Fruit fly (Drosophila melanogaster) whole organism, prepupa: ENCODE data around the gene CG11663.

ENCODE experiments used
- Blimp-1 ChIP-seq: fragments of 200-800 bp; sonication (Bioruptor generic); optimal IDR thresholded peaks from 3 replicates; lab custom pipeline; 2017; ENCODE audit warnings: missing biosample characterization, missing genetic modification characterization, mild to moderate bottlenecking, moderate library complexity, missing genetic modification reagents
- CG10631 ChIP-seq: fragments of 200-800 bp; sonication (Bioruptor generic); optimal IDR thresholded peaks from 2 replicates; lab custom pipeline; 2016; ENCODE audit warnings: missing biosample characterization, missing genetic modification characterization
- CG10669 ChIP-seq: fragments of 200-800 bp; sonication (Bioruptor generic); optimal IDR thresholded peaks from 3 replicates; lab custom pipeline; 2018; ENCODE audit warnings: missing biosample characterization, mild to moderate bottlenecking, missing genetic modification characterization, moderate library complexity
- CG11294 ChIP-seq: fragments of 200-800 bp; sonication (Bioruptor generic); IDR thresholded peaks from 2 replicates; pipeline ENCODE4 v1.3.6; 2022; ENCODE audit warnings: missing biosample characterization, missing genetic modification characterization
- CG15336 ChIP-seq: fragments of 200-800 bp; sonication (Bioruptor generic); IDR thresholded peaks from 2 replicates; pipeline ENCODE4 v1.3.6; 2022; ENCODE audit warnings: missing biosample characterization, missing genetic modification characterization
- CG1621 ChIP-seq: fragments of 200-800 bp; sonication (Bioruptor generic); optimal IDR thresholded peaks from 3 replicates; lab custom pipeline; 2018; ENCODE audit warnings: missing biosample characterization, mild to moderate bottlenecking, missing genetic modification characterization
- CG3032 ChIP-seq: fragments of 200-800 bp; optimal IDR thresholded peaks from 2 replicates; lab custom pipeline; 2019; ENCODE audit warnings: missing biosample characterization, mild to moderate bottlenecking, missing genetic modification characterization, moderate library complexity
- CG31627 ChIP-seq: fragments of 200-800 bp; sonication (Bioruptor generic); optimal IDR thresholded peaks from 3 replicates; lab custom pipeline; 2016; ENCODE audit warnings: missing biosample characterization, missing genetic modification characterization
- CG32006 ChIP-seq: fragments of 200-800 bp; sonication (Bioruptor generic); optimal IDR thresholded peaks from 3 replicates; lab custom pipeline; 2017; ENCODE audit warnings: missing biosample characterization, mild to moderate bottlenecking, missing genetic modification characterization
- CG3919 ChIP-seq: fragments of 200-800 bp; sonication (Bioruptor generic); optimal IDR thresholded peaks from 3 replicates; lab custom pipeline; 2016; ENCODE audit warnings: missing biosample characterization, missing genetic modification characterization
- CG4318 ChIP-seq: fragments of 200-800 bp; sonication (Bioruptor generic); optimal IDR thresholded peaks from 3 replicates; lab custom pipeline; 2017; ENCODE audit warnings: missing biosample characterization, mild to moderate bottlenecking, missing genetic modification characterization
- CG6163 ChIP-seq: fragments of 200-800 bp; sonication (Bioruptor generic); IDR thresholded peaks from 3 replicates; pipeline ENCODE4 v1.3.6; 2022; ENCODE audit warnings: missing biosample characterization, missing genetic modification characterization
- CG6792 ChIP-seq: fragments of 200-800 bp; sonication (Bioruptor generic); optimal IDR thresholded peaks from 3 replicates; lab custom pipeline; 2016; ENCODE audit warnings: missing biosample characterization, missing genetic modification characterization
- CG6808 ChIP-seq: fragments of 200-800 bp; sonication (Bioruptor generic); optimal IDR thresholded peaks from 3 replicates; lab custom pipeline; 2017; ENCODE audit warnings: missing biosample characterization, missing genetic modification characterization, mild to moderate bottlenecking, moderate library complexity, missing genetic modification reagents
- CG6854 ChIP-seq: fragments of 200-800 bp; sonication (Bioruptor generic); optimal IDR thresholded peaks from 2 replicates; lab custom pipeline; 2017; ENCODE audit warnings: missing biosample characterization, mild to moderate bottlenecking, missing genetic modification characterization
- CG7368 ChIP-seq: fragments of 200-800 bp; sonication (Bioruptor generic); optimal IDR thresholded peaks from 3 replicates; lab custom pipeline; 2016; ENCODE audit warnings: missing biosample characterization, missing genetic modification characterization
- CG8119 ChIP-seq: fragments of 200-800 bp; sonication (Bioruptor generic); IDR thresholded peaks from 3 replicates; pipeline ENCODE4 v1.3.6; 2022; ENCODE audit warnings: missing biosample characterization, missing genetic modification characterization
- CG8319 ChIP-seq: fragments of 200-800 bp; sonication (Bioruptor generic); optimal IDR thresholded peaks from 3 replicates; lab custom pipeline; 2016; ENCODE audit warnings: missing biosample characterization, missing genetic modification characterization
- CG8632 ChIP-seq: fragments of 200-800 bp; sonication (Bioruptor generic); optimal IDR thresholded peaks from 3 replicates; lab custom pipeline; 2016; ENCODE audit warnings: missing biosample characterization, missing genetic modification characterization
- CG9139 ChIP-seq: fragments of 200-800 bp; sonication (Bioruptor generic); optimal IDR thresholded peaks from 3 replicates; lab custom pipeline; 2017; ENCODE audit warnings: missing biosample characterization, mild to moderate bottlenecking, missing genetic modification characterization
- Eip75B ChIP-seq: fragments of 200-800 bp; sonication (Bioruptor generic); optimal IDR thresholded peaks from 3 replicates; lab custom pipeline; 2016; ENCODE audit warnings: missing biosample characterization, missing genetic modification characterization
- Eip78C ChIP-seq: fragments of 200-800 bp; sonication (Bioruptor generic); peaks from one replicate; lab custom pipeline; 2016; ENCODE audit warnings: missing biosample characterization, missing genetic modification characterization
- Eip93F ChIP-seq: fragments of 200-800 bp; sonication (Bioruptor generic); optimal IDR thresholded peaks from 2 replicates; lab custom pipeline; 2016; ENCODE audit warnings: missing biosample characterization, mild to moderate bottlenecking, missing genetic modification characterization
- Ets96B ChIP-seq: fragments of 200-800 bp; optimal IDR thresholded peaks from 2 replicates; lab custom pipeline; 2019; ENCODE audit warnings: missing biosample characterization, mild to moderate bottlenecking, missing genetic modification characterization, moderate library complexity
- Gug ChIP-seq: fragments of 200-800 bp; sonication (Bioruptor generic); IDR thresholded peaks from 2 replicates; pipeline ENCODE4 v1.3.6; 2022; ENCODE audit warnings: missing biosample characterization, missing genetic modification characterization
- Hr4 ChIP-seq: fragments of 200-800 bp; sonication (Bioruptor generic); optimal IDR thresholded peaks from 3 replicates; lab custom pipeline; 2016; ENCODE audit warnings: missing biosample characterization, missing genetic modification characterization
- Lpt ChIP-seq: fragments of 200-800 bp; sonication (Bioruptor generic); optimal IDR thresholded peaks from 3 replicates; lab custom pipeline; 2016; ENCODE audit warnings: missing biosample characterization, missing genetic modification characterization
- Met ChIP-seq: fragments of 200-800 bp; sonication (Bioruptor generic); optimal IDR thresholded peaks from 3 replicates; lab custom pipeline; 2016; ENCODE audit warnings: missing biosample characterization, missing genetic modification characterization
- OdsH ChIP-seq: fragments of 200-800 bp; sonication (Bioruptor generic); optimal IDR thresholded peaks from 3 replicates; lab custom pipeline; 2016; ENCODE audit warnings: missing biosample characterization, missing genetic modification characterization
- Smox ChIP-seq: fragments of 200-800 bp; sonication (Bioruptor generic); optimal IDR thresholded peaks from 3 replicates; lab custom pipeline; 2016; ENCODE audit warnings: missing biosample characterization, missing genetic modification characterization
- Sox14 ChIP-seq: fragments of 200-800 bp; sonication (Bioruptor generic); optimal IDR thresholded peaks from 3 replicates; lab custom pipeline; 2016; ENCODE audit warnings: missing biosample characterization, missing genetic modification characterization
- acj6 ChIP-seq: fragments of 200-800 bp; sonication (Bioruptor generic); optimal IDR thresholded peaks from 3 replicates; lab custom pipeline; 2016; ENCODE audit warnings: missing biosample characterization, missing genetic modification characterization
- cyc ChIP-seq: fragments of 200-800 bp; sonication (Bioruptor generic); optimal IDR thresholded peaks from 3 replicates; lab custom pipeline; 2016; ENCODE audit warnings: missing biosample characterization, missing genetic modification characterization
- dac ChIP-seq: fragments of 200-800 bp; sonication (Bioruptor generic); optimal IDR thresholded peaks from 2 replicates; lab custom pipeline; 2017; ENCODE audit warnings: missing biosample characterization, mild to moderate bottlenecking, missing genetic modification characterization
- dsx ChIP-seq: fragments of 200-800 bp; optimal IDR thresholded peaks from 3 replicates; lab custom pipeline; 2019; ENCODE audit warnings: missing biosample characterization, mild to moderate bottlenecking, missing genetic modification characterization, moderate library complexity; ENCODE audit not compliant: poor library complexity, severe bottlenecking
- eg ChIP-seq: fragments of 200-800 bp; sonication (Bioruptor generic); IDR thresholded peaks from 3 replicates; pipeline ENCODE4 v1.3.6; 2022; ENCODE audit warnings: missing biosample characterization, missing genetic modification characterization
- esn ChIP-seq: fragments of 200-800 bp; sonication (Bioruptor generic); optimal IDR thresholded peaks from 2 replicates; lab custom pipeline; 2016; ENCODE audit warnings: missing biosample characterization, mild to moderate bottlenecking, missing genetic modification characterization, moderate library complexity
- fd59A ChIP-seq: fragments of 200-800 bp; sonication (Bioruptor generic); optimal IDR thresholded peaks from 2 replicates; lab custom pipeline; 2017; ENCODE audit warnings: missing biosample characterization, mild to moderate bottlenecking, missing genetic modification characterization, missing genetic modification reagents
- fd85E ChIP-seq: fragments of 200-800 bp; sonication (Bioruptor generic); optimal IDR thresholded peaks from 3 replicates; lab custom pipeline; 2016; ENCODE audit warnings: missing biosample characterization, missing genetic modification characterization
- lz ChIP-seq: fragments of 200-800 bp; sonication (Bioruptor generic); optimal IDR thresholded peaks from 3 replicates; lab custom pipeline; 2016; ENCODE audit warnings: missing biosample characterization, missing genetic modification characterization
- net ChIP-seq: fragments of 200-800 bp; sonication (Bioruptor generic); optimal IDR thresholded peaks from 3 replicates; lab custom pipeline; 2016; ENCODE audit warnings: missing biosample characterization, missing genetic modification characterization
- spab ChIP-seq: fragments of 200-800 bp; sonication (Bioruptor generic); optimal IDR thresholded peaks from 2 replicates; lab custom pipeline; 2017; ENCODE audit warnings: missing biosample characterization, mild to moderate bottlenecking, missing genetic modification characterization, missing genetic modification reagents
- ss ChIP-seq, 2 experiments: fragments of 200-800 bp; sonication (Bioruptor generic); optimal IDR thresholded peaks; 2 replicates in 1 of 2; 3 replicates in 1 of 2; lab custom pipeline; 2017 to 2018; ENCODE audit warnings: mild to moderate bottlenecking in 2 of 2, missing biosample characterization in 2 of 2, missing genetic modification characterization in 2 of 2, moderate library complexity in 1 of 2
- topi ChIP-seq: fragments of 200-800 bp; sonication (Bioruptor generic); optimal IDR thresholded peaks from 3 replicates; lab custom pipeline; 2016; ENCODE audit warnings: missing biosample characterization, missing genetic modification characterization
- vri ChIP-seq: fragments of 200-800 bp; sonication (Bioruptor generic); optimal IDR thresholded peaks from 3 replicates; lab custom pipeline; 2016; ENCODE audit warnings: missing biosample characterization, mild to moderate bottlenecking, missing genetic modification characterization

Gene CG11663

DNA sequence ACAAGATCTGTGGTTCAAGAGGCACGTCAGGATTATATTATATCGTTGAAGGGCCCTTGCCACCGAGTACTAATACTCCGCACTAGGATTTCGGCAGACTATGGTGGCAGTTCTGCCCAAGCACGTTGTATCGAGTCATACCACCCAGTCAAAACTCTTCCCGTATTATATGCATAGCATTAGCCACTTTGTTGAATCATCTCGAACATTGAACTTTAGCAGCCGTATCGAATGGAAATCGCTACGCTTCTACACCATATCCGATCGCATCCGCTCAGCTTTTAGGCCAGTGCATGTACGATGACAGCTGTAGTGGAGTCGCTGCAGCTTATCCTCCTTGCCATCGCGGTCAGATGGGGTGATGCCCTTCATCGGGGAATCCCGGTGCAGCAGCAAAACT is 18.9 kb upstream of the CG11663 start, which contains the start of gene CG11664:
Gene CG11664, plus strand, starts transcription at position 301 of the 400 bp plus-strand sequence.
- TF ChIP-seq Ets96B (no peak), lz (no peak)

DNA sequence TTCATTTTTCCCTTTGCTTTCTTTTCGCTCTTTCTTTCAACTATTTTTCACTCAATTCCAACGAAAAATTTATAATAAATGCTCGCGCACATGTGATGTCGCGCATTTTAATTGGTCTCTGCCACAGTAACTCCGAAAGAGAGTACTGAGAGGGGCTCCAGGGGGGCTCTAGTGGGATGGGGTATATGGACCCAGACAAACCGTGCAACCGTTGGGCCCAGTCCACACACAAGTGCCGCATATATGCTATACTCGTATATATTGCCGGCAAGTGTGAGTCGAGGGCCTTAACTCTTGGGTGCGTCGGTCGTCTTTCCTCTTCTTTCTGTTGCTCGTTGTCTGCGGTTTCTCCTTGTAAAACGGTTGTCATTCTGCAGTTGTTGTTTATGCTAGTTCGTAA is 4.1 kb downstream of the CG11663 start:
- peak; percentile 17 for TF ChIP-seq CG10669
- TF ChIP-seq spab (GFP tag; lab: Kevin White, UChicago), result no peak
- peak; percentile 11 for TF ChIP-seq dsx
- TF ChIP-seq net (GFP tag; lab: Kevin White, UChicago), result peak; percentile 37
- TF ChIP-seq CG6792 (GFP tag; lab: Kevin White, UChicago), result peak; percentile 21
- TF ChIP-seq Ets96B, result peak; percentile 12
- TF ChIP-seq Eip78C (GFP tag; lab: Kevin White, UChicago), result peak; percentile 55
- peak; percentile 13 for TF ChIP-seq Eip75B (GFP tag; lab: Kevin White, UChicago)
- TF ChIP-seq Gug (GFP tag; lab: Robert Waterston, UW), result no peak
- TF ChIP-seq CG32006 (GFP tag; lab: Kevin White, UChicago), result no peak
- peak; percentile 18 for TF ChIP-seq CG3919 (GFP tag; lab: Kevin White, UChicago)
- TF ChIP-seq Eip93F (GFP tag; lab: Kevin White, UChicago), result no peak
- no peak for TF ChIP-seq CG6854 (GFP tag; lab: Kevin White, UChicago)
- no peak for TF ChIP-seq eg (GFP tag; lab: Robert Waterston, UW)
- TF ChIP-seq CG8319 (GFP tag; lab: Kevin White, UChicago), result no peak
- TF ChIP-seq fd59A (GFP tag; lab: Kevin White, UChicago), result no peak
- peak; percentile 14 to 25 for TF ChIP-seq ss (GFP tag; optimal IDR thresholded peaks at IDR 0.05; lab: Kevin White, UChicago)
- TF ChIP-seq acj6, result no peak
- peak; percentile 63; the same call in 2 of the 3 replicates for TF ChIP-seq CG6163
- TF ChIP-seq CG7368 (GFP tag; lab: Kevin White, UChicago), result peak; percentile 29
- no peak for TF ChIP-seq Smox (GFP tag; lab: Kevin White, UChicago)
- TF ChIP-seq CG1621, result peak; percentile 2
- peak; percentile 11 for TF ChIP-seq CG3032 (tag; lab: Kevin White, UChicago)
- TF ChIP-seq Blimp-1 (GFP tag; lab: Kevin White, UChicago), result no peak

DNA sequence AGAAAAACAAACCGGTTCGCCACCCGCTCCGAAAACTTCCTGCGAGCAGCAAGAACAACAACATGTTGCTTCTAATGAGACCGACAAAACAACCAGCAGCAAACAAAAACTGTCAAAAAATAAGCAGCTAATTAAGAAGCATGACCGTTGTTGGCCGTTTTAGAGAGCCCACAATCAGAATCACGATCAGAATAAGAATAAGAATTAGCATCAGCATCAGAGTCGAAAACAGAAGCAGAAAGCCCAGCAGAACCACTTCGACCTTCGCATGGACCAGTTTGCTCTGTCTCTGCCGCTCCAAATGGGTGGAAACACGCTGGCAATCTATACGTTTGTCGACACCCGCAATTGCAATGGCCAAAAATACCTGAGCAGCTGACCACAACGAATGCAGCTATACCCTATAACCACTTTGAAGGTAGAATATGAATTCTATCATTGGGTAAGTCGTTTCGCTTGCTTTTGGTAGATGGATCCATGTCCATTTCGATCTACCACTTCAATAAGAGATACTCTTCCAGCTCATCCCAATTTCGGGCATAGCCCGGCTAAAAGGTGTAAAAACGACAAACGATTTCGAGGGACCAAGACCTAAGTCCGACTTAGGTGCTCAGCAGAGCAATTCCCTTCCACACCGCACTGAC is 5.2 kb downstream of the CG11663 start:
- no peak for TF ChIP-seq CG31627
- peak; percentile 57 for TF ChIP-seq Eip78C (GFP tag; lab: Kevin White, UChicago)
- TF ChIP-seq fd59A (GFP tag; lab: Kevin White, UChicago), result no peak
- no peak for TF ChIP-seq dac (GFP tag; lab: Kevin White, UChicago)
- TF ChIP-seq CG6792 (GFP tag; lab: Kevin White, UChicago), result no peak
- TF ChIP-seq CG8119 (GFP tag; lab: Robert Waterston, UW), result 0 out of 3 replicates have a peak, but pooled peaks have one; percentile 20
- no peak for TF ChIP-seq OdsH (GFP tag; lab: Kevin White, UChicago)
- no peak for TF ChIP-seq vri (GFP tag; lab: Kevin White, UChicago)
- TF ChIP-seq CG11294, result peak; percentile 7; the same call in 1 of the 2 replicates
- no peak for TF ChIP-seq topi (GFP tag; lab: Kevin White, UChicago)
- TF ChIP-seq CG15336 (GFP tag; lab: Robert Waterston, UW), result peak; percentile 53
- TF ChIP-seq fd85E (GFP tag; lab: Kevin White, UChicago), result no peak
- no peak for TF ChIP-seq CG6808 (GFP tag; lab: Kevin White, UChicago)
- no peak for TF ChIP-seq Eip93F (GFP tag; lab: Kevin White, UChicago)
- TF ChIP-seq net (GFP tag; lab: Kevin White, UChicago), result no peak
- peak; percentile 2 for TF ChIP-seq Lpt (GFP tag; lab: Kevin White, UChicago)
- no peak for TF ChIP-seq dsx
- TF ChIP-seq spab (GFP tag; lab: Kevin White, UChicago), result no peak
- TF ChIP-seq CG9139, result no peak
- TF ChIP-seq Sox14 (GFP tag; lab: Kevin White, UChicago), result no peak
- TF ChIP-seq esn (GFP tag; lab: Kevin White, UChicago), result no peak
- no peak for TF ChIP-seq Met (GFP tag; lab: Kevin White, UChicago)
- TF ChIP-seq cyc (GFP tag; lab: Kevin White, UChicago), result no peak
- TF ChIP-seq CG8632 (GFP tag; lab: Kevin White, UChicago), result no peak
- TF ChIP-seq eg (GFP tag; lab: Robert Waterston, UW), result peak; percentile 50; the same call in 1 of the 3 replicates
- TF ChIP-seq CG32006 (GFP tag; lab: Kevin White, UChicago), result peak; percentile 21
- TF ChIP-seq Smox (GFP tag; lab: Kevin White, UChicago), result no peak
- no peak for TF ChIP-seq CG10631 (GFP tag; lab: Kevin White, UChicago)
- no peak for TF ChIP-seq CG10669
- no peak for TF ChIP-seq CG7368 (GFP tag; lab: Kevin White, UChicago)
- TF ChIP-seq Gug (GFP tag; lab: Robert Waterston, UW), result no peak
- no peak for TF ChIP-seq Hr4 (GFP tag; lab: Kevin White, UChicago)
- TF ChIP-seq CG4318 (GFP tag; lab: Kevin White, UChicago), result no peak
- no peak for TF ChIP-seq ss (GFP tag; optimal IDR thresholded peaks at IDR 0.05; lab: Kevin White, UChicago)
